Worm (Caenorhabditis elegans) whole organism, mixed stage, embryonic: Measurements from ENCODE around the gene lec-10.

Experiments used
- M03D4.4 ChIP-seq: sonication (generic microtip); optimal IDR thresholded peaks from 2 replicates; lab custom pipeline; 2017; ENCODE audit warnings: mild to moderate bottlenecking, missing genetic modification characterization, missing compliant biosample characterization
- bed-3 ChIP-seq: fragments of 200-800 bp; sonication (Bioruptor generic); optimal IDR thresholded peaks from 3 replicates; lab custom pipeline; 2018; ENCODE audit warnings: mild to moderate bottlenecking, missing genetic modification characterization, moderate library complexity, missing compliant biosample characterization
- blmp-1 ChIP-seq: fragments of 150-350 bp; optimal IDR thresholded peaks from 2 replicates; lab custom pipeline; 2014; ENCODE audit warnings: missing biosample characterization, missing genetic modification characterization
- ceh-39 ChIP-seq: fragments of 150-350 bp; optimal IDR thresholded peaks from 2 replicates; lab custom pipeline; 2014; ENCODE audit warnings: missing biosample characterization, missing genetic modification characterization
- ceh-43 ChIP-seq: fragments of 200-800 bp; sonication (Bioruptor generic); optimal IDR thresholded peaks from 2 replicates; lab custom pipeline; 2018; ENCODE audit warnings: mild to moderate bottlenecking, missing genetic modification characterization, moderate library complexity, missing compliant biosample characterization
- ceh-83 ChIP-seq: fragments of 200-800 bp; sonication (Bioruptor generic); optimal IDR thresholded peaks from 2 replicates; lab custom pipeline; 2018; ENCODE audit warnings: mild to moderate bottlenecking, missing genetic modification characterization, missing compliant biosample characterization
- ces-1 ChIP-seq: fragments of 150-350 bp; optimal IDR thresholded peaks from 2 replicates; lab custom pipeline; 2014; ENCODE audit warnings: missing biosample characterization, missing genetic modification reagents, missing genetic modification characterization
- cnd-1 ChIP-seq: fragments of 200-800 bp; sonication (Bioruptor generic); optimal IDR thresholded peaks from 2 replicates; lab custom pipeline; 2018; ENCODE audit warnings: mild to moderate bottlenecking, missing genetic modification characterization, missing compliant biosample characterization
- elt-1 ChIP-seq: sonication (generic microtip); optimal IDR thresholded peaks from 2 replicates; lab custom pipeline; 2017; ENCODE audit warnings: missing genetic modification characterization, mild to moderate bottlenecking, missing compliant biosample characterization, antibody characterized with exemption, moderate library complexity, borderline replicate concordance; ENCODE audit not compliant: insufficient read depth
- elt-3 ChIP-seq: fragments of 150-350 bp; optimal IDR thresholded peaks from 2 replicates; lab custom pipeline; 2014; ENCODE audit warnings: missing biosample characterization, missing genetic modification characterization
- flh-1 ChIP-seq: fragments of 200-800 bp; sonication (Bioruptor generic); optimal IDR thresholded peaks from 2 replicates; lab custom pipeline; 2018; ENCODE audit warnings: mild to moderate bottlenecking, missing genetic modification characterization, moderate library complexity, missing compliant biosample characterization
- ham-2 ChIP-seq: fragments of 200-800 bp; sonication (Bioruptor generic); optimal IDR thresholded peaks from 2 replicates; lab custom pipeline; 2018; ENCODE audit warnings: mild to moderate bottlenecking, missing genetic modification characterization, missing compliant biosample characterization
- hlh-1 ChIP-seq: fragments of 150-350 bp; optimal IDR thresholded peaks from 2 replicates; lab custom pipeline; 2014; ENCODE audit warnings: missing biosample characterization, missing genetic modification reagents, missing genetic modification characterization
- lin-13 ChIP-seq: fragments of 150-350 bp; optimal IDR thresholded peaks from 2 replicates; lab custom pipeline; 2014; ENCODE audit warnings: missing biosample characterization, missing genetic modification characterization
- lin-32 ChIP-seq: fragments of 200-800 bp; sonication (Bioruptor generic); optimal IDR thresholded peaks from 2 replicates; lab custom pipeline; 2018; ENCODE audit warnings: mild to moderate bottlenecking, missing genetic modification characterization, missing compliant biosample characterization
- lsy-2 ChIP-seq: fragments of 150-350 bp; optimal IDR thresholded peaks from 2 replicates; lab custom pipeline; 2014; ENCODE audit warnings: missing biosample characterization, missing genetic modification characterization
- mab-5 ChIP-seq: fragments of 150-350 bp; optimal IDR thresholded peaks from 2 replicates; lab custom pipeline; 2014; ENCODE audit warnings: missing biosample characterization, missing genetic modification characterization
- mep-1 ChIP-seq: fragments of 150-350 bp; optimal IDR thresholded peaks from 2 replicates; lab custom pipeline; 2017; ENCODE audit warnings: missing biosample characterization, missing genetic modification reagents, missing genetic modification characterization, inconsistent platforms
- mls-2 ChIP-seq: sonication (generic microtip); optimal IDR thresholded peaks from 2 replicates; lab custom pipeline; 2016; ENCODE audit warnings: mild to moderate bottlenecking, missing genetic modification characterization, moderate library complexity, missing compliant biosample characterization
- nhr-12 ChIP-seq: fragments of 150-350 bp; optimal IDR thresholded peaks from 2 replicates; lab custom pipeline; 2014; ENCODE audit warnings: missing biosample characterization, missing genetic modification characterization
- nhr-2 ChIP-seq: fragments of 150-350 bp; optimal IDR thresholded peaks from 2 replicates; lab custom pipeline; 2014; ENCODE audit warnings: missing biosample characterization, missing genetic modification characterization
- nhr-237 ChIP-seq: fragments of 150-350 bp; optimal IDR thresholded peaks from 2 replicates; lab custom pipeline; 2014; ENCODE audit warnings: missing biosample characterization, missing genetic modification characterization
- nhr-76 ChIP-seq: sonication (generic microtip); optimal IDR thresholded peaks from 2 replicates; lab custom pipeline; 2017; ENCODE audit warnings: missing biosample characterization, missing genetic modification characterization
- pha-4 ChIP-seq: fragments of 150-350 bp; optimal IDR thresholded peaks from 2 replicates; lab custom pipeline; 2018; ENCODE audit warnings: missing biosample characterization, missing genetic modification reagents, missing genetic modification characterization
- sem-2 ChIP-seq: fragments of 200-800 bp; sonication (Bioruptor generic); optimal IDR thresholded peaks from 2 replicates; lab custom pipeline; 2018; ENCODE audit warnings: mild to moderate bottlenecking, missing genetic modification characterization, missing compliant biosample characterization
- snpc-4 ChIP-seq: fragments of 150-350 bp; optimal IDR thresholded peaks from 2 replicates; lab custom pipeline; 2014; ENCODE audit warnings: missing biosample characterization, missing genetic modification characterization
- sptf-1 ChIP-seq: sonication (generic microtip); optimal IDR thresholded peaks from 2 replicates; lab custom pipeline; 2017; ENCODE audit warnings: mild to moderate bottlenecking, missing genetic modification characterization, moderate library complexity, missing compliant biosample characterization
- tbx-8 ChIP-seq: fragments of 200-800 bp; sonication (Bioruptor generic); optimal IDR thresholded peaks from 2 replicates; lab custom pipeline; 2018; ENCODE audit warnings: mild to moderate bottlenecking, missing genetic modification characterization, moderate library complexity, missing compliant biosample characterization
- unc-120 ChIP-seq: sonication (generic microtip); optimal IDR thresholded peaks from 2 replicates; lab custom pipeline; 2017; ENCODE audit warnings: missing genetic modification characterization, missing compliant biosample characterization; ENCODE audit not compliant: poor library complexity, severe bottlenecking
- unc-39 ChIP-seq: fragments of 150-350 bp; optimal IDR thresholded peaks from 2 replicates; lab custom pipeline; 2014; ENCODE audit warnings: missing biosample characterization, missing genetic modification characterization
- unc-62 ChIP-seq: fragments of 150-350 bp; optimal IDR thresholded peaks from 2 replicates; lab custom pipeline; 2014; ENCODE audit warnings: missing biosample characterization, missing genetic modification reagents, missing genetic modification characterization
- zip-8 ChIP-seq: fragments of 150-350 bp; optimal IDR thresholded peaks from 2 replicates; lab custom pipeline; 2014; ENCODE audit warnings: missing biosample characterization, missing genetic modification characterization
- ztf-11 ChIP-seq: fragments of 150-350 bp; optimal IDR thresholded peaks from 2 replicates; lab custom pipeline; 2014; ENCODE audit warnings: missing biosample characterization, missing genetic modification characterization

Gene lec-10

ce11 chrV:6467676-6468075 is 21.2 kb downstream of the lec-10 start:
- no peak for TF ChIP-seq mep-1 (tag; lab: Kevin White, UChicago)
- TF ChIP-seq unc-62 (GFP tag; lab: Kevin White, UChicago) = no peak
- no peak for TF ChIP-seq elt-1
- no peak for TF ChIP-seq tbx-8 (GFP tag; lab: Kevin White, UChicago)
- TF ChIP-seq ces-1 (GFP tag; lab: Kevin White, UChicago) = no peak
- no peak for TF ChIP-seq lin-32 (GFP tag; lab: Kevin White, UChicago)
- TF ChIP-seq lin-13 (tag; lab: Kevin White, UChicago) = no peak
- TF ChIP-seq M03D4.4 (tag; lab: Kevin White, UChicago) = no peak
- TF ChIP-seq nhr-76 = no peak
- TF ChIP-seq nhr-12 (tag; lab: Kevin White, UChicago) = no peak
- no peak for TF ChIP-seq zip-8 (tag; lab: Kevin White, UChicago)
- TF ChIP-seq blmp-1 = no peak
- no peak for TF ChIP-seq elt-3
- no peak for TF ChIP-seq mls-2 (tag; lab: Kevin White, UChicago)
- TF ChIP-seq bed-3 = no peak
- no peak for TF ChIP-seq sptf-1
- no peak for TF ChIP-seq unc-39 (tag; lab: Kevin White, UChicago)
- no peak for TF ChIP-seq sem-2
- TF ChIP-seq, all 35 proteins: peak for 0

DNA sequence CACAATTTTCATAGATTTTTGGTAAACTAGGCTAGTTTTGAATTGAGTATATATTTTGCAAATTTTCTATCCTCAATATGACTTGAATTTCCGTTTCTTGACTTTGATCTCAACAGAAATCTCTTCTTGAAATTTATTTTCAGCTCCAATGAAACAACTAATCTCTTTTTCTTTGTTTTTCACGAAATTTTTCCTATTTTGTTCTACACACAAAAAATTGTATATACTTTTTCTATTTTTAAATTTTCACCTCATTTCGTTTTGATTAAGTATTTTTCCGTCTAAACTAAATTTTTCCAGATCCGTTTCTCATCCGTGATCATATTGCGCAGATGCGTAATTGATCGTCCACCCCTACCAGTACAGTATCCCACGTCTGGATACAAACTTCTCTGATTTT is 24.2 kb downstream of the lec-10 start, which contains the start of gene unc-83:
Gene unc-83 (plus strand): TSS at position 301 of the 400 bp plus-strand sequence.
- TF ChIP-seq bed-3 = no peak
- TF ChIP-seq sem-2 = no peak
- TF ChIP-seq snpc-4 (tag; lab: Kevin White, UChicago) = no peak
- TF ChIP-seq sptf-1 = no peak
- TF ChIP-seq lsy-2 = no peak
- no peak for TF ChIP-seq cnd-1
- no peak for TF ChIP-seq unc-39 (tag; lab: Kevin White, UChicago)

ce11 chrV:6464238-6464637 is 24.7 kb downstream of the lec-10 start:
- TF ChIP-seq unc-62 (GFP tag; lab: Kevin White, UChicago) (peak; percentile 65), mls-2 (tag; lab: Kevin White, UChicago) (no peak)

DNA sequence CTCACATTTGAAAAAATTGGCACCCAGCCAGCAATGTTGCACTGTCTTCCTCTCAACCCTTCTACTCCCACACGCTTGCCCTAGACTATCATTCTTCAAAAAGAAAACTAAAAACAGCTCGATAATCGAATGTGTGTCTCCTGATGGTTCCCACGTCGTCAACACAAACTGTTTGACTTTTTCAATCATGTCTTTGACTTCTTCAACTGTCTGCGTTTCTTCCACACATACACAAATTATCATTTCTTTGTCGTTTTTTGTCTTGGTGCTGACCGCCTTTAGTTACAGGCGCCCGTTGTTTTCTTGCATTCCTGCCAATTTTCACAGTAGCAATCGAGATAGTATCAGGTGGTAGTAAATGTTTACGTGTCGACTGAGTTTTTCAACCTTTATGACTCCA is 26.3 kb downstream of the lec-10 start:
- TF ChIP-seq ceh-39 (tag; lab: Kevin White, UChicago) = no peak
- no peak for TF ChIP-seq mab-5 (tag; lab: Kevin White, UChicago)
- TF ChIP-seq ceh-83 (GFP tag; lab: Kevin White, UChicago) = no peak
- TF ChIP-seq sptf-1 = no peak
- no peak for TF ChIP-seq bed-3
- TF ChIP-seq unc-120 (tag; lab: Kevin White, UChicago) = no peak
- TF ChIP-seq nhr-2 (tag; lab: Kevin White, UChicago) = no peak
- TF ChIP-seq nhr-76 = no peak
- no peak for TF ChIP-seq M03D4.4 (tag; lab: Kevin White, UChicago)
- no peak for TF ChIP-seq ztf-11
- no peak for TF ChIP-seq flh-1
- TF ChIP-seq, all 35 proteins: peak for 0

DNA sequence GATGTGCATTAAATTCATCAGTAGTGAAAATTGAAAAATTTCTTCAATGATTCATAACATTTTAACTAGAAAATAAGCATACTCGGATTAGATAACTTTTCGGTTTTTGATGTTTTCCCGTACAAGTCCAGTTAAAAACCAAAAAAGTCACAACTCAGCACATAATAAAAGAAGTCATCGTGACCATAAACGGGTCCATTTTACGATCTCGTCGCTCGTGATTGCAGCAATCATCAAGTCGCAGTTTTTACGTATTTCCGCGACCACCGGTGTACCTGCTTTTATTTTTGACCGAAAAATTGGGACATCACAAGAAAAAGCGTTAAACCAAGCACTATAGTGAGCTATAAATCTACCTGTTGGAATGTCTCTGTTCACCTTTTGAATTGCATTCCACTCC is 27.7 kb downstream of the lec-10 start:
- TF ChIP-seq sptf-1 (no peak), nhr-76 (no peak), elt-1 (no peak), ham-2 (no peak), cnd-1 (no peak), mep-1 (tag; lab: Kevin White, UChicago) (no peak), pha-4 (no peak), tbx-8 (GFP tag; lab: Kevin White, UChicago) (no peak), ztf-11 (no peak), nhr-237 (tag; lab: Kevin White, UChicago) (no peak), hlh-1 (no peak), ceh-39 (tag; lab: Kevin White, UChicago) (no peak), sem-2 (no peak), ceh-43 (GFP tag; lab: Kevin White, UChicago) (no peak), flh-1 (no peak), lin-13 (tag; lab: Kevin White, UChicago) (no peak), unc-120 (tag; lab: Kevin White, UChicago) (no peak)
